Fruit fly (Drosophila melanogaster) whole organism, pupa: ENCODE measurements around the gene Tat.

ENCODE experiments used
- CG10348 ChIP-seq: fragments of 200-800 bp; sonication (Bioruptor generic); IDR thresholded peaks from 2 replicates; pipeline ENCODE4 v1.3.6; 2022; ENCODE audit warnings: missing biosample characterization, missing genetic modification characterization
- CG12605 ChIP-seq: fragments of 200-800 bp; sonication (Bioruptor generic); IDR thresholded peaks from 2 replicates; pipeline ENCODE4 v1.3.6; 2022; ENCODE audit warnings: missing biosample characterization, missing genetic modification characterization
- CG32121 ChIP-seq: fragments of 200-800 bp; sonication (Bioruptor generic); IDR thresholded peaks from 2 replicates; pipeline ENCODE4 v1.3.6; 2022; ENCODE audit warnings: missing biosample characterization, missing genetic modification characterization
- CG4496 ChIP-seq: fragments of 200-800 bp; sonication (Bioruptor generic); IDR thresholded peaks from 3 replicates; pipeline ENCODE4 v1.3.6; 2022; ENCODE audit warnings: missing biosample characterization, missing genetic modification characterization
- CG8159 ChIP-seq: fragments of 200-800 bp; sonication (Bioruptor generic); optimal IDR thresholded peaks from 3 replicates; lab custom pipeline; 2018; ENCODE audit warnings: missing biosample characterization, mild to moderate bottlenecking, missing genetic modification characterization, moderate library complexity
- CG8301 ChIP-seq: fragments of 200-800 bp; sonication (Bioruptor generic); optimal IDR thresholded peaks from 2 replicates; lab custom pipeline; 2018; ENCODE audit warnings: missing biosample characterization, mild to moderate bottlenecking, missing genetic modification characterization
- D1 ChIP-seq: fragments of 200-800 bp; sonication (Bioruptor generic); optimal IDR thresholded peaks from 2 replicates; lab custom pipeline; 2018; ENCODE audit warnings: missing biosample characterization, mild to moderate bottlenecking, missing genetic modification characterization, moderate library complexity
- Pif1B ChIP-seq: fragments of 200-800 bp; sonication (Bioruptor generic); optimal IDR thresholded peaks from 3 replicates; lab custom pipeline; 2016; ENCODE audit warnings: missing biosample characterization, missing genetic modification characterization
- Snoo ChIP-seq: fragments of 200-800 bp; sonication (Bioruptor generic); optimal IDR thresholded peaks from 3 replicates; lab custom pipeline; 2017; ENCODE audit warnings: missing biosample characterization, mild to moderate bottlenecking, missing genetic modification characterization, inconsistent platforms
- fd96Ca ChIP-seq: fragments of 200-800 bp; sonication (Bioruptor generic); IDR thresholded peaks from 3 replicates; pipeline ENCODE4 v1.3.6; 2022; ENCODE audit warnings: missing biosample characterization, missing genetic modification characterization
- rn ChIP-seq: fragments of 200-800 bp; sonication (Bioruptor generic); IDR thresholded peaks from 2 replicates; pipeline ENCODE4 v1.3.6; 2022; ENCODE audit warnings: missing biosample characterization, missing genetic modification characterization

dm6 chrX:14265149-14265548 lies 4.1 kb downstream of the Tat start:
- no peak for TF ChIP-seq CG12605 (GFP tag; lab: Robert Waterston, UW)
- no peak for TF ChIP-seq CG4496
- no peak for TF ChIP-seq CG8301 (tag; lab: Kevin White, UChicago)
- TF ChIP-seq CG10348 (GFP tag; lab: Robert Waterston, UW), result no peak
- TF ChIP-seq Snoo, result no peak
- no peak for TF ChIP-seq fd96Ca (GFP tag; lab: Robert Waterston, UW)
- no peak for TF ChIP-seq Pif1B (GFP tag; lab: Kevin White, UChicago)
- no peak for TF ChIP-seq CG32121 (GFP tag; lab: Robert Waterston, UW)
- no peak for TF ChIP-seq rn
- TF ChIP-seq CG8159 (tag; lab: Kevin White, UChicago), result no peak
- TF ChIP-seq D1 (tag; lab: Kevin White, UChicago), result no peak
